Worm (Caenorhabditis elegans): ENCODE data around the gene Y51H4A.5.

Gene Y51H4A.5

DNA sequence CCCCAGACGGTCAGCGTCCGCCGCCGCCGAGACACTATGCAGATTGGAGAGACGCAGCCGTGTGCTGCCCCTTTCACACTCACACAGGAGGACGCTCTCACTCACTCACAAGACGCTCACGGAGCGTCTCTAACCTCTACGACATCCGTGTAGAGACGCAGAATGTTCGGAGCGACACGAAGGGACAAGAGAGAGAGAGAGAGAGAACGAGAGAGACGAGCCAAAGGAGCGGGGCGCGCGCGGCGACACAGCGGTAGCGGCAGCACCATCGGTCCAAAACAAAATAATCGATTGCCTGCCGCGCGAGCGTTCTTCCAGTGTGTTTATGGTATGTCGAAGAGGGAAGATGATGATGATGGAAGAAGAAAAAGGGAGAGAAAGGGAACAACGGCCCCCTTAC is 33.6 kb downstream of the Y51H4A.5 start:
- no peak for TF ChIP-seq ceh-16 (tag; optimal IDR thresholded peaks at IDR 0.05)
- no peak for TF ChIP-seq nhr-67 (tag; optimal IDR thresholded peaks at IDR 0.05)
- no peak for TF ChIP-seq nhr-12 (tag; optimal IDR thresholded peaks at IDR 0.05)
- no peak for TF ChIP-seq daf-12 (tag; optimal IDR thresholded peaks at IDR 0.05)
- no peak for TF ChIP-seq mml-1 (tag; optimal IDR thresholded peaks at IDR 0.05)
- TF ChIP-seq unc-39 (tag; optimal IDR thresholded peaks at IDR 0.05) = peak; percentile 26
- TF ChIP-seq ama-1 (optimal IDR thresholded peaks at IDR 0.05) = peak; percentile 46
- peak; percentile 71 for TF ChIP-seq fos-1 (tag; optimal IDR thresholded peaks at IDR 0.05)
- TF ChIP-seq nhr-76 (tag; optimal IDR thresholded peaks at IDR 0.05) = no peak
- no peak for TF ChIP-seq elt-3 (tag; optimal IDR thresholded peaks at IDR 0.05)
- TF ChIP-seq tbx-2 (tag; optimal IDR thresholded peaks at IDR 0.05) = peak; percentile 79
- no peak for TF ChIP-seq fkh-10 (GFP tag; optimal IDR thresholded peaks at IDR 0.05)
- TF ChIP-seq nhr-28 (tag; optimal IDR thresholded peaks at IDR 0.05) = no peak
- TF ChIP-seq nfya-1 (tag; optimal IDR thresholded peaks at IDR 0.05; ENCODE audit: insufficient read depth) = peak; percentile 91
- TF ChIP-seq lsy-12 (tag; optimal IDR thresholded peaks at IDR 0.05) = peak; percentile 24
- peak; percentile 64 for TF ChIP-seq snpc-4 (tag; optimal IDR thresholded peaks at IDR 0.05)
- TF ChIP-seq mdl-1 (tag; optimal IDR thresholded peaks at IDR 0.05) = peak; percentile 38
- peak; percentile 24 for TF ChIP-seq R02D3.7 (tag; optimal IDR thresholded peaks at IDR 0.05)
- no peak for TF ChIP-seq ceh-9 (tag; optimal IDR thresholded peaks at IDR 0.05)
- peak; percentile 75 for TF ChIP-seq sea-2 (GFP tag; optimal IDR thresholded peaks at IDR 0.05)
- TF ChIP-seq nhr-77 (tag; optimal IDR thresholded peaks at IDR 0.05) = peak; percentile 7
- peak; percentile 20 for TF ChIP-seq pqm-1 (tag; optimal IDR thresholded peaks at IDR 0.05)
- peak; percentile 93 for TF ChIP-seq hmg-11 (tag; optimal IDR thresholded peaks at IDR 0.05)
- TF ChIP-seq ztf-4 (tag; optimal IDR thresholded peaks at IDR 0.05) = no peak
- peak; percentile 79 for TF ChIP-seq pha-4 (tag; optimal IDR thresholded peaks at IDR 0.05)
- peak; percentile 92 for TF ChIP-seq ceh-28 (tag; optimal IDR thresholded peaks at IDR 0.05)
- TF ChIP-seq aly-2 (tag; optimal IDR thresholded peaks at IDR 0.05) = peak; percentile 1
- TF ChIP-seq jun-1 (tag; optimal IDR thresholded peaks at IDR 0.05) = peak; percentile 85
- no peak for TF ChIP-seq nhr-237 (tag; optimal IDR thresholded peaks at IDR 0.05)
- TF ChIP-seq egl-5 (tag; optimal IDR thresholded peaks at IDR 0.05) = peak; percentile 74
- TF ChIP-seq nhr-11 (tag; optimal IDR thresholded peaks at IDR 0.05) = peak; percentile 35
- TF ChIP-seq ceh-82 (tag; optimal IDR thresholded peaks at IDR 0.05) = peak; percentile 40
- peak; percentile 76 for TF ChIP-seq elt-2 (tag; optimal IDR thresholded peaks at IDR 0.05)
- no peak for TF ChIP-seq ztf-11 (tag; optimal IDR thresholded peaks at IDR 0.05)
- TF ChIP-seq ZK546.5 (tag; optimal IDR thresholded peaks at IDR 0.05) = no peak
- peak; percentile 83 for TF ChIP-seq nhr-25 (tag; optimal IDR thresholded peaks at IDR 0.05)
- TF ChIP-seq egl-27 (tag; optimal IDR thresholded peaks at IDR 0.05) = peak; percentile 46
- peak; percentile 59 for TF ChIP-seq lin-15B (tag; optimal IDR thresholded peaks at IDR 0.05)
- TF ChIP-seq elt-1 (tag; optimal IDR thresholded peaks at IDR 0.05) = no peak
- peak; percentile 73 for TF ChIP-seq skn-1 (tag; optimal IDR thresholded peaks at IDR 0.05)
- TF ChIP-seq fkh-2 (tag; optimal IDR thresholded peaks at IDR 0.05) = no peak
- peak; percentile 85 for TF ChIP-seq nhr-23 (tag; optimal IDR thresholded peaks at IDR 0.05)
- TF ChIP-seq unc-62 (GFP tag; optimal IDR thresholded peaks at IDR 0.05) = peak; percentile 89
- peak; percentile 47 for TF ChIP-seq nhr-43 (tag; optimal IDR thresholded peaks at IDR 0.05; ENCODE audit: poor library complexity, severe bottlenecking)
- TF ChIP-seq zag-1 (tag; optimal IDR thresholded peaks at IDR 0.05) = peak; percentile 14
- TF ChIP-seq lin-39 (tag; optimal IDR thresholded peaks at IDR 0.05) = peak; percentile 83
- TF ChIP-seq eor-1 (tag; optimal IDR thresholded peaks at IDR 0.05) = no peak

Measured in whole organism, L3 larva.